Worm (Caenorhabditis elegans) whole organism, late embryonic: Measurements from ENCODE around the gene F54D8.6.
A peak's percentile ranks its signal among the peaks of the same experiment; 100 is the strongest.

Experiments
- ceh-34 ChIP-seq: sonication (generic microtip); optimal IDR thresholded peaks from 2 replicates; lab custom pipeline; 2016; ENCODE audit warnings: mild to moderate bottlenecking, missing genetic modification characterization, missing compliant biosample characterization
- ceh-9 ChIP-seq: sonication (generic microtip); optimal IDR thresholded peaks from 2 replicates; lab custom pipeline; 2016; ENCODE audit warnings: mild to moderate bottlenecking, missing genetic modification characterization, inconsistent platforms, missing compliant biosample characterization
- lin-11 ChIP-seq: fragments of 200-800 bp; sonication (Bioruptor generic); optimal IDR thresholded peaks from 2 replicates; lab custom pipeline; 2018; ENCODE audit warnings: mild to moderate bottlenecking, missing genetic modification characterization, missing compliant biosample characterization

DNA sequence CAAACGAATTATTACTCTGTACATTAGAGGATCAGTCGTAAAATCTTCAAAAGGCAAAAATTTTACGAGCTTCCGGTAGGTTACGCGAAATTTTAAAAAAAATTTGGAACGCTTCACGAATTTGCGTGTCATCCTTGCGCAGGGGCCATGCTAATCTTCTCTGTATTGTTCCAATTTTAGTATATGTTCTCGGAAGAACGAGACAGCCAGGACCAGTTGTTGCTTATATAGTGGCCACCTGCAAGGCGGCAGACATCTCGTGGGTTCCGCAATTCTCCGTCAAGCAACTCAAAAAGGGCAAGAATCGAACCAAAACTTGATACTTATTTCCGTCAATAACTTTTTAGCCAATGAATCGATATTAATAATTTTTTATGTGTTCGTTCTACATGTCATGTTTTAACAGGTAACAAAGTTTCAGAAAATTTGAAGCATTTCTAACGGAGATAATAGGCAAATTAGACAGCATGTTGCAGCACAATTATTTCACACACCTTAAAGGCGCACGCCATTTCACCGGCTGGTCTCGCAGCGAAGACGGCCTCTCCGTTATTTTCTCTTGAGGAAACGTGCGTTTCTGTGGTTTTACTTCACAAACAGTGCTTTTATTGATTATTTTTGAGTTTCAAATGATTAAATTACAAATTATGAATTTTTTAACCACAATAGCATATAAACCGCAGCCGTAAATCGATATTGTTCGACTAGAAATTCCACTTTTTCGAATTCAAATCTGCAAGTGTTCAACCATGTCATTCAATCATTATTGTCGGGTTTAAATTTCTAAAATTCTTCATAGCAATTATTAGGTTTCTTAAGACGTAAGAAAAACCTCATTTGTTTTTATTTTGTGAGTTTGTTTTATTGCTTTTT lies 21.8 kb upstream of the F54D8.6 start:
- TF ChIP-seq lin-11 = peak; percentile 49
- peak; percentile 44 for TF ChIP-seq ceh-34 (tag; lab: Kevin White, UChicago)
- peak; percentile 14 for TF ChIP-seq ceh-9 (tag; lab: Kevin White, UChicago)
